Worm (Caenorhabditis elegans): Measurements from ENCODE around the gene C05C12.4.

C05C12.4 gene

ce11 chrIV:11223878-11224277, 24.0 kb downstream of the C05C12.4 start, which contains the start of gene C29F4.3 (continued):
- TF ChIP-seq F57A8.1 (GFP tag; optimal IDR thresholded peaks at IDR 0.05) (no peak), dpl-1 (GFP tag; optimal IDR thresholded peaks at IDR 0.05) (no peak), ets-4 (GFP tag; optimal IDR thresholded peaks at IDR 0.05) (no peak)

- no peak for TF ChIP-seq egrh-3 (GFP tag; IDR thresholded peaks at IDR 0.05)
- no peak for TF ChIP-seq D2030.7 (GFP tag; IDR thresholded peaks at IDR 0.05)
- TF ChIP-seq Y95B8A.8 (GFP tag; IDR thresholded peaks at IDR 0.05): no peak
- no peak for TF ChIP-seq mcd-1 (GFP tag; IDR thresholded peaks at IDR 0.05)
- no peak for TF ChIP-seq mes-4 (tag; optimal IDR thresholded peaks at IDR 0.05)
- TF ChIP-seq hmg-20 (GFP tag; IDR thresholded peaks at IDR 0.05): no peak
- TF ChIP-seq hrde-1 (tag; optimal IDR thresholded peaks at IDR 0.05; ENCODE audit: borderline replicate concordance): no peak
- no peak for TF ChIP-seq gei-17 (GFP tag; optimal IDR thresholded peaks at IDR 0.05)
- TF ChIP-seq xnd-1 (tag; optimal IDR thresholded peaks at IDR 0.05): no peak
- no peak for TF ChIP-seq lsl-1 (GFP tag; optimal IDR thresholded peaks at IDR 0.05)
- no peak for TF ChIP-seq nhr-120 (GFP tag; IDR thresholded peaks at IDR 0.05)
- no peak for TF ChIP-seq attf-5 (GFP tag; optimal IDR thresholded peaks at IDR 0.05)
- no peak for TF ChIP-seq K11D2.4 (GFP tag; IDR thresholded peaks at IDR 0.05)
- no peak for TF ChIP-seq nfya-1 (tag; optimal IDR thresholded peaks at IDR 0.05; ENCODE audit: borderline replicate concordance, insufficient read depth)
- TF ChIP-seq K12H6.12 (tag; optimal IDR thresholded peaks at IDR 0.05): no peak
These were observed 29.8 kb downstream of the C05C12.4 start, which contains the start of gene zip-6 for ce11 chrIV:11218037-11218436. TSS of gene zip-6 (minus strand) at chrIV:11218137.

ce11 chrIV:11212978-11213377, 34.9 kb downstream of the C05C12.4 start:
- TF ChIP-seq hmg-1.2 (GFP tag; IDR thresholded peaks at IDR 0.05) (no peak), hmg-20 (GFP tag; IDR thresholded peaks at IDR 0.05) (no peak), sdz-38 (tag; optimal IDR thresholded peaks at IDR 0.05) (no peak), B0336.3 (GFP tag; IDR thresholded peaks at IDR 0.05) (no peak), sptf-2 (GFP tag; optimal IDR thresholded peaks at IDR 0.05) (no peak), D2030.7 (GFP tag; IDR thresholded peaks at IDR 0.05) (no peak), let-607 (tag; optimal IDR thresholded peaks at IDR 0.05) (no peak), Y79H2A.3 (GFP tag; conservative IDR thresholded peaks at IDR 0.05) (no peak), K12H6.12 (tag; optimal IDR thresholded peaks at IDR 0.05) (no peak), xnd-1 (tag; optimal IDR thresholded peaks at IDR 0.05) (no peak), repo-1 (tag; optimal IDR thresholded peaks at IDR 0.05) (no peak), unc-130 (GFP tag; optimal IDR thresholded peaks at IDR 0.05) (no peak), nfya-2 (GFP tag; IDR thresholded peaks at IDR 0.05) (no peak), ceh-27 (GFP tag; optimal IDR thresholded peaks at IDR 0.05) (no peak), mcd-1 (GFP tag; IDR thresholded peaks at IDR 0.05) (no peak)

ce11 chrIV:11211547-11211946, 36.3 kb downstream of the C05C12.4 start:
- peak; percentile 70 for TF ChIP-seq nhr-80 (tag; optimal IDR thresholded peaks at IDR 0.05)
- TF ChIP-seq lsl-1 (GFP tag; optimal IDR thresholded peaks at IDR 0.05): no peak
- TF ChIP-seq B0035.1 (tag; optimal IDR thresholded peaks at IDR 0.05): no peak
- no peak for TF ChIP-seq C17E4.6 (GFP tag; IDR thresholded peaks at IDR 0.05)

ce11 chrIV:11210781-11211256, 37.1 kb downstream of the C05C12.4 start, which contains the start of gene adk-1:
TSS of gene adk-1 (minus strand) at chrIV:11210831.
- TF ChIP-seq attf-3 (GFP tag; conservative IDR thresholded peaks at IDR 0.05): peak; percentile 83
- no peak for TF ChIP-seq ztf-18 (tag; optimal IDR thresholded peaks at IDR 0.05)
- no peak for TF ChIP-seq F33H1.4 (GFP tag; IDR thresholded peaks at IDR 0.05)
